Worm (Caenorhabditis elegans): ENCODE data around the gene wee-1.3.
A peak's percentile ranks its signal among the peaks of the same experiment; 100 is the strongest.

The wee-1.3 gene

DNA sequence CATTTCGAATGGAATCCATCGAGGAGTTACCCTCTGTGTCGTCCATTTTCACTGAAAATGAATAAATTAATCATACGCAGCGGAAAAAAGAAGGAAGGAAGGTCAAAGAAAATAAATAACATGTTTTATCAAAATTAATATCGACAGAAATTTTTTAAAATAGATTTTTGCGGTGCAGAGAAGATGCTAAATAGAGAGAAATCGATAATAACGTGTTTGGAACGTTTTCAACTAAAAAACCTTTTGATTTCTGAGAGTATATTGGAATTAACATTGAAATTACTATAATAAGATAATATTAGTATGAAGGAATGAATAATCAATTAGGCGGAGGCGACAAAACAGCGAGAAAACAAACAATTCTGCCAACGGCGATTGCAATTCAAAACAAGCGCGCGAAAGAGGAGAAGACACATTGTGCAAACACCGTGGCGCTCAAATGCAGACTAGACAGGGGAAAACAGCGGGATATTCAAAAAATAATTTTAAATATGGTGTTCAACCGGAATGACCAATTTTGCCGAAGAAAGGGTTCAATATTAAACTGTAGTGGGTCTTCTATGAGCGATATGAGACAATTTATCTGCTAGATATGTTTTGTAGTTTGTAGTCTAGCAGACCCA lies at the start of gene wee-1.3:
Gene wee-1.3, minus strand, starts transcription at position 51 of the 623 bp plus-strand sequence.
- peak; percentile 79 for TF ChIP-seq nhr-237 (tag; optimal IDR thresholded peaks at IDR 0.05)
- no peak for TF ChIP-seq snpc-4 (tag; optimal IDR thresholded peaks at IDR 0.05)
- TF ChIP-seq hlh-1 (tag; optimal IDR thresholded peaks at IDR 0.05) = peak; percentile 20
- peak; percentile 48 for TF ChIP-seq drap-1 (GFP tag; optimal IDR thresholded peaks at IDR 0.05)
- no peak for TF ChIP-seq sptf-1 (tag; optimal IDR thresholded peaks at IDR 0.05)
- no peak for TF ChIP-seq bed-3 (GFP tag; optimal IDR thresholded peaks at IDR 0.05)
- TF ChIP-seq unc-120 (tag; optimal IDR thresholded peaks at IDR 0.05; ENCODE audit: poor library complexity, severe bottlenecking) = peak; percentile 51
- TF ChIP-seq nhr-76 (tag; optimal IDR thresholded peaks at IDR 0.05) = no peak
- TF ChIP-seq mep-1 (tag; optimal IDR thresholded peaks at IDR 0.05) = peak; percentile 75
- peak; percentile 58 for TF ChIP-seq ces-1 (GFP tag; optimal IDR thresholded peaks at IDR 0.05)
- TF ChIP-seq ceh-39 (tag; optimal IDR thresholded peaks at IDR 0.05) = peak; percentile 45
- peak; percentile 89 for TF ChIP-seq lsy-2 (tag; optimal IDR thresholded peaks at IDR 0.05)
- TF ChIP-seq mls-2 (tag; optimal IDR thresholded peaks at IDR 0.05) = peak; percentile 47
- TF ChIP-seq tbx-8 (GFP tag; optimal IDR thresholded peaks at IDR 0.05) = no peak
- TF ChIP-seq pha-4 (tag; optimal IDR thresholded peaks at IDR 0.05) = peak; percentile 78
- peak; percentile 80 for TF ChIP-seq lin-13 (tag; optimal IDR thresholded peaks at IDR 0.05)

DNA sequence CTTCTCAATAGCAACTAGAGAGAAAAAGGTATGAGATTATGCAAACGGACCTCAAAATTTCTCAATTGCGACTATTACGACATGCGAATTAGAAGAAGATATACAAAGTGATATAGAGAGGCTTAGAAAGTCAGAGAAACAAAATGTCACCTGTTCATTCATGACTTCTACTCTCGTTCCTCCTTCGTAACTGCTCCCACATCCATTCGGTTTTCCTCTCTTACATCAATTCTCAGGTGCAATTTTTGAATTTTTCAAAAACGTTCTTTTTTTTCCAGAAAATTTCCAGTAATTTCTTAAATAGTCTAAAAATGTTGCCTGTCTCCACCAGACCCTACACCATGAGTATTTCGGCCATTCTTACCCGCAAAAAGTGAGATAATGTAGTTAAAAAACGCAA lies 48.4 kb upstream of the wee-1.3 start:
- TF ChIP-seq unc-120 (tag; optimal IDR thresholded peaks at IDR 0.05; ENCODE audit: poor library complexity, severe bottlenecking) = peak; percentile 38
- TF ChIP-seq hlh-1 (tag; optimal IDR thresholded peaks at IDR 0.05) = peak; percentile 69
- TF ChIP-seq ceh-43 (GFP tag; optimal IDR thresholded peaks at IDR 0.05) = no peak
- TF ChIP-seq tbx-8 (GFP tag; optimal IDR thresholded peaks at IDR 0.05) = no peak
- TF ChIP-seq flh-1 (GFP tag; optimal IDR thresholded peaks at IDR 0.05) = no peak
- no peak for TF ChIP-seq nhr-76 (tag; optimal IDR thresholded peaks at IDR 0.05)
- TF ChIP-seq lin-13 (tag; optimal IDR thresholded peaks at IDR 0.05) = no peak
- no peak for TF ChIP-seq elt-3 (tag; optimal IDR thresholded peaks at IDR 0.05)
- no peak for TF ChIP-seq elt-1 (tag; optimal IDR thresholded peaks at IDR 0.05; ENCODE audit: borderline replicate concordance, insufficient read depth)
- no peak for TF ChIP-seq zip-8 (tag; optimal IDR thresholded peaks at IDR 0.05)
- TF ChIP-seq ztf-11 (tag; optimal IDR thresholded peaks at IDR 0.05) = no peak
- TF ChIP-seq pha-4 (tag; optimal IDR thresholded peaks at IDR 0.05) = no peak
- TF ChIP-seq drap-1 (GFP tag; optimal IDR thresholded peaks at IDR 0.05) = no peak
- no peak for TF ChIP-seq mls-2 (tag; optimal IDR thresholded peaks at IDR 0.05)
- TF ChIP-seq ham-2 (GFP tag; optimal IDR thresholded peaks at IDR 0.05) = no peak

DNA sequence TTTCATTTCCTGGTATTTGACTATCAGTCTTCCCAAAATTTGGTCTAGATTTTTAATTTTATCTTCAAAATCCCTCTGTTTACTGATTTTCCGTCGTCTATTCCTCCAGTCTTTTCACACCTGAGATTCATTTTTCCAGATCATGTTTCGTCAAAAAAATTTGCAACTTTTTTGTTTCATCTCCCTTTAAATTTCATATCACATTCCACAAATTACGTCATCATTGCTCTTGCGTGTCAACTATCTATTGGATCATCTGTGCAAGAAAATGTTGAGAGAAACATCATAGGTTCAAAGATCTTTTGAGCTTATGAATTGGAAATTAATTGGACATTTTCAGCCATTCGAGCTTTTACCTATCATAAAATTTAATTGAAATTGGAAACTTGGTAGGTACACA lies 43.1 kb upstream of the wee-1.3 start:
- TF ChIP-seq sptf-1 (tag; optimal IDR thresholded peaks at IDR 0.05) (no peak), nhr-76 (tag; optimal IDR thresholded peaks at IDR 0.05) (no peak), zip-8 (tag; optimal IDR thresholded peaks at IDR 0.05) (peak; percentile 56)

DNA sequence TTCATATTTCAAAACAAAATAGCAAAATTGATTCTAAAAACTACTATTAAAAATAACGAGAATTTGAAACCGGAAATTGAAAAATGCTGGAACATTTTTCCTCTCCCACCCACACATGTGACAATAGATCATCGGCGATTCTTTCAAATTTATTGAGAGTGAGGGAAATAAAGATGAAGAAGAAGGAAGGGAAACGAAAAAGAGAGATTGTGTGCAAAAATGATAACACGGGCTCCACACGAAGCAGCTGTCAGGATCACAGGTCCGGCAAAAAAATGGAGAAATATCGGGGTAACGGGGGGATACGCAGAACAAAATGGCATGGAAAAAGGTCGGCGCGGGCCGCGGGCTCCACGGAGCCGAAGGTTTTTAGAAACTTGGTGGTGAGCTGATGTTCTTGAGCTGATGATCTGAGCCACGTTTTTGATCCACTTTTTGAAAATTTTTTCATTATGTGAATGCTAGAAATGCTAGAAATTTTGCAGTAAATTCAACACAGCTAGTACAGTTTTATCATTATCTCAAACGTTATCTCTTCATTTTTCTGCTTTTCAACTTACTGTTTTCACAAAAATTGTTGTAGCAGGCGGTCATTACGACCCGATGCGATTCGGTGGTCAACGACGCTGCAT lies 41.5 kb upstream of the wee-1.3 start, which contains the start of gene shk-1:
Gene shk-1, plus strand, starts transcription at position 582 of the 632 bp plus-strand sequence.
- peak; percentile 55 for TF ChIP-seq unc-120 (tag; optimal IDR thresholded peaks at IDR 0.05; ENCODE audit: poor library complexity, severe bottlenecking)
- TF ChIP-seq ham-2 (GFP tag; optimal IDR thresholded peaks at IDR 0.05) = no peak
- TF ChIP-seq hlh-1 (tag; optimal IDR thresholded peaks at IDR 0.05) = peak; percentile 86

DNA sequence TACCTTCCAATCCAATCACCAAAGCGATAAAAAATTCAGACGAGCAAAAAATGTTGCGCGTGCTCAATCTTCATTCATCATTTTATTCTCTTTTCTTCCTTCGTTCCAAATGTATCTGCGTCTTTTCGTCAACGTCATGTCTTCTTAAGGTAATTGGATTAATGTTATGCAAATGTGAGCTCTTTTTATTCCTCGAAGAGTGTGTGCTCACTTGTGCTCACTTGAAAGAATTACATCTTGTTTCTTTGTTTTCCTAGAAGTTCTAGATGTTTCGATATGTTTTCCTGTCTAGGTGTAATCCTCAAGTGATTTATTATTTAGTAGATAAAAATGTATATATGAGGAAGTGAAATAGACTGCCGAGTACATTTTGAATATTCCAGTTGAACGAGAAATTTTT lies 39.2 kb upstream of the wee-1.3 start:
- peak; percentile 81 for TF ChIP-seq ces-1 (GFP tag; optimal IDR thresholded peaks at IDR 0.05)
- TF ChIP-seq drap-1 (GFP tag; optimal IDR thresholded peaks at IDR 0.05) = no peak
- TF ChIP-seq zip-8 (tag; optimal IDR thresholded peaks at IDR 0.05) = no peak
- no peak for TF ChIP-seq nhr-237 (tag; optimal IDR thresholded peaks at IDR 0.05)
- TF ChIP-seq unc-39 (tag; optimal IDR thresholded peaks at IDR 0.05) = no peak
- TF ChIP-seq nhr-2 (tag; optimal IDR thresholded peaks at IDR 0.05) = no peak

DNA sequence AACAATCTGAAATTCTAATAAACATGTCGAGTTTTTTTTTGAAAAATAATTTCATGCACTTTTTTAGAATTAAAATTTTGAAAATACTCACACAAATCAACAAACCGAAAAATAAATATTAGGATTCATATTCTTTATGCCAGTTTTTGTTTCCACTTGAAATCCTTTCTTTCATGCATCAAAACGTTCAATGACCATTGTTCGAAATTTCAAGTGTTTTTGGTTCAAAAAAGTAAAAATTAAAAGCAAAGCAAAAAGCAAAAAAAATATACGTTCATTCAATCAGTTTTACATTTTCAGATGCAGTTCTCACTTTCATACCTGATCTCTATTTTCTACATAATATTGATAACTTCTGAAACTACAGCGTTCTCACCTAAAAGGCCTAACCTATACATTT lies 37.5 kb upstream of the wee-1.3 start, which contains the start of gene ZK1321.1:
Gene ZK1321.1, plus strand, starts transcription at position 301 of the 400 bp plus-strand sequence.
- TF ChIP-seq snpc-4 (tag; optimal IDR thresholded peaks at IDR 0.05) (no peak), sptf-1 (tag; optimal IDR thresholded peaks at IDR 0.05) (no peak), sem-2 (GFP tag; optimal IDR thresholded peaks at IDR 0.05) (no peak)

Measured in whole organism, mixed stage, embryonic.